Worm (Caenorhabditis elegans) whole organism, dauer: ENCODE results near the gene phf-10.

Experiments
- unc-62 ChIP-seq: sonication (generic microtip); optimal IDR thresholded peaks from 2 replicates; lab custom pipeline; 2017; ENCODE audit warnings: missing biosample characterization, missing genetic modification reagents, missing genetic modification characterization

The phf-10 gene

ce11 chrV:331245-331644 is 19.9 kb upstream of the phf-10 start:
- TF ChIP-seq unc-62 (GFP tag; lab: Kevin White, UChicago) = no peak

ce11 chrV:330625-331024 is 19.3 kb upstream of the phf-10 start, which contains the start of gene abt-4:
TSS of gene abt-4 (minus strand) at chrV:330725.
- TF ChIP-seq unc-62 (GFP tag; lab: Kevin White, UChicago) = no peak

DNA sequence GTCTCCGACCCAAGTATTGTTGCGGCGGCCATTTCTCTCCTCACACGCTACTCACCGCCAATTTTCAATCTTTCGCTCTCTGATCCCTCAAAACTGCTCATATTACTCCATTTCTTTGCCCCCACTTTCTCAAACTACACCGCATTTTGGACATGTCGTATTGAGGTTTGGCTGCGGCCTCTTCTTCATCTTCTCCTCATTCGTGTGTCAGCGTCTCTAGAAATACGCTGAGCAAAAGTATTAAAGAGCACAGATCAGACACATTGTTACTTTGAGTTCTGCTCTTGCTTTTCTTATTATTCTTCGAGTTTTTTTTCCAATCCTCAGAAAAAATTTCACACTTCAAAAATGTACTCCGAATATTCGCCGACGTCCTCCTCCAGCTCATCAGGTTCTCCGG is 8.6 kb upstream of the phf-10 start:
- TF ChIP-seq unc-62 (GFP tag; lab: Kevin White, UChicago) = no peak

DNA sequence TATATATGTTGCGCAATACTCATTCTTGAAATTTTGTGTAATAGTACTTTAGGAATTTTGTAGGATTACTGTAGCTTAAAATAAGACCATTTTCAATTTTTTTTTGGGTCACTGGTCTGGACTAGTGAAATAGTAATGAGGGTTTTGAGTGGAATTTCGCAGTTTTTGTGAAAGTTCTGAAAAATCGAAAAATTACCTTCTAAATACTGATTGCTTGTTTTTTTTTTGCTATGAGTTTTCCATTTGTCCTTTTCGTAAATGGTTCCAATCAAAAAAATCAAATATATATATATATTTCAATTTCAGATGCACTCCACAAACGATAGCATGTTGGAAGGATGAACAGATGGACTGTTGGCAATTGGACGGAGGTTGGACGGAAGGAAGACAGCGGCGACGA is 1.1 kb upstream of the phf-10 start, which contains the start of gene nhr-15:
Gene nhr-15, plus strand, starts transcription at position 301 of the 400 bp plus-strand sequence.
- TF ChIP-seq unc-62 (GFP tag; lab: Kevin White, UChicago) = no peak

DNA sequence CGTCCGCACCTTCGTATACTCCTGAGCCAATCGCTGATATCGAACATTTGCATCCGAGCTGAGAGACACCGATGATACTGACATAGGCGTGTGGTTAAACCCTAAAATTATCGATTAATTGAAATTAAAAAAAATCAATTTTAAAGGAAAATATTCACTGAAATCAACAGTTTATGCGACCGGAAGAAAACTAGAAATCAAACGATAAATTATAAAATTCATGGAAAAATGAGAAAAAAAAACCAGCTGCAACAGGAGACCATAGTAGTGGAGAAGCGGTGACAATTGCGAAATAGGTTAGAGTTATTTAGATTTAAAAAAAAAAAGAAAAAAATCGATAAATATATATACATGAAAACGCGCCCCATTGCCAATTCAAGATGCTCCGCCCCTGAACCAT is 6.8 kb downstream of the phf-10 start, which contains the start of gene F33E11.3:
Gene F33E11.3, minus strand, starts transcription at position 101 of the 400 bp plus-strand sequence.
- no peak for TF ChIP-seq unc-62 (GFP tag; lab: Kevin White, UChicago)

ce11 chrV:303271-303670 is 8.1 kb downstream of the phf-10 start:
- no peak for TF ChIP-seq unc-62 (GFP tag; lab: Kevin White, UChicago)

DNA sequence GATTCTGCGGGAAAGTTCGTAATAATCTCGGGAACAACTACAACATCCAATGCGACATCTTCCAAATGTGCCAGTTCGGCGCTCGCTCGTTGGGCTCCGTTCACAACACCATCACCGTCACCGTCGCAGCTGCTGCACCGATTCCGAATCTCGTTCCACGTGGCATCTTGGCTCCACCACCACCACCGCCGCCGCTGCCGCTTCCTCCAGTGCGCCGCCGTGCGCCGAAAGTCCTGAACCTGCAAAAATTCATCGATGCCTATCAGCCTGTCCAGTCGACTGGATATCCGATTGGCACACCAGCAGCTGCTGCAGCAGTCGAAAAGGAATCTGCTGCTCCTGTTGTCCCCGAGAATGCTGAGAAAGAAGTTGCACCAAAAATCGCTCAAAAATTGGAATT is 13.0 kb downstream of the phf-10 start:
- no peak for TF ChIP-seq unc-62 (GFP tag; lab: Kevin White, UChicago)

- TF ChIP-seq unc-62 (GFP tag; lab: Kevin White, UChicago) = no peak
These were observed 13.9 kb downstream of the phf-10 start, which contains the start of gene F33E11.2 for ce11 chrV:297424-297991. TSS of gene F33E11.2 (plus strand) at chrV:297947.

DNA sequence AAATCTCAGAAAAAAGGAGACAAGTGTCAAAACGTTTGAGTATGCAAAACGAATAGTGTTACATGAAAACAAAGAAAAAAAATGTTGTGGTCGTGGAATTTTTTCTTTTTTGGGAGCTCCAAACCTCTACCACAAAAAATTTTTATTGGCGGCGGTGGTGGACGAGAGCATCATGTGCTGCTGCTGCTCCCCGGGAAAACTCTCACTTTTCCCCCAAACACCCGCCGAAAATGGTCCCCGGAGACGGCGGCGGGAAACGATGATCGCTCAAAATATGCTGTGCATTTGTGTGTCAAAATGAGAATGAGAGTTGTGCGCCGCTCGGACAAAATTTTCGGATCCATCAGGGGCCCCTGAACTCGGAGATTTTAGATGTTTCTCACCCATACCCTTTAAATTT is 15.6 kb downstream of the phf-10 start:
- no peak for TF ChIP-seq unc-62 (GFP tag; lab: Kevin White, UChicago)

- no peak for TF ChIP-seq unc-62 (GFP tag; lab: Kevin White, UChicago)
These were observed 26.1 kb downstream of the phf-10 start for ce11 chrV:285298-285697.

DNA sequence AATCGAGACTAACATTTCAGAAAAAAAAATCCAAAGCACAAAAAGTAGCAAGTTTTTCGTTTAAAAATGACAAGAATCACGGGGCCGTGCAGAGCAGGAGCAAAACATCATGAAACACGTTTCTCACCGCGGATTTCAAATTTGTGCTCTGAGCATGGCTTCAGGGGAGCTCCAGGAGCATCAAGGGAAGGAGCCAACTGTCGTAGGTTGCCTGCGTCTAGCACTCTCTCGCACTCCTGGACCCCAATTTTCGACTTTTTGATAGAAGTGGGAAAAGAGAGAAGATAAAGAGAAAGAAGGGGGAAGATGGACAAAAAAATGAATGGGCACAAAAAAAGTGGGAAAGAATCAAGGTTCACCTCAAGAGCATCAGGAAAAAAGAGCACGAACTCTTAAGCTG is 26.6 kb downstream of the phf-10 start:
- no peak for TF ChIP-seq unc-62 (GFP tag; lab: Kevin White, UChicago)

DNA sequence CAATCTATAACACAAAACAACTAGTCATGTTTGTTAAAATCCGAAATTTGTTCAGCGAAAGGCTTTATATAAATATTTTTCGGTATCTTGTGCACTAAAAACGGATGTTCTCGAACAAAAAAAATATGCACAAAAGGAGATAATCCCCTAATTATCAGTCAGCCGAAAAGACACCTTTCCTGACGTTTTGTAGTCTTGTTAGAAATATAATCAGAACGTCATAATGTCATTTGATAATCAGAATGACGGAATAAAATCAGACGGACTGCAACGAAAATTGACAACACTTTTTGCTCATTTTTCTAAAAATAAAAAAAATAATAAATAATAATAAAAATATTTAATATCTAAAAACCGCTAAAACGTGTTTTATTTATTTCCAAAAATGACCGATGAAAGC is 27.4 kb downstream of the phf-10 start:
- TF ChIP-seq unc-62 (GFP tag; lab: Kevin White, UChicago) = no peak

DNA sequence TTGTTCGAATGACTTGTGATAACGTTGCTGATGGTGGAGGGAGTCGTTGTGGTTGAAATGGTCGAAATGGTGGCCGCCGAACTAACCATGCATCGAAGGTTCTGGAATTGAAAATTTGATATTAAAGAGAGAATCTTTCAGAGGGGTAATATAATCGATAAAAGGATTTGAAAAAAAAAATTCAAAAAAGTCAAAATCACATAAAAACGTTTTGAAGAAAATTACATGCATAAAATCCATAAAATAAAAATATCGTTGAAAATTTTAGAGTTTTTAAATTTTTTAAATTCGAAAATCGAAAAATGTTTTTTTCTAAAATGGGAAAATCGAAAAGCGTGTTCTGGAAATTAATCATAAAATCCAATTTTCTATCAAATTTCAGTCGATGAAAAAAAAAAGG is 29.7 kb downstream of the phf-10 start, which contains the start of gene npr-5:
Gene npr-5, minus strand, starts transcription at position 101 of the 400 bp plus-strand sequence.
- no peak for TF ChIP-seq unc-62 (GFP tag; lab: Kevin White, UChicago)

DNA sequence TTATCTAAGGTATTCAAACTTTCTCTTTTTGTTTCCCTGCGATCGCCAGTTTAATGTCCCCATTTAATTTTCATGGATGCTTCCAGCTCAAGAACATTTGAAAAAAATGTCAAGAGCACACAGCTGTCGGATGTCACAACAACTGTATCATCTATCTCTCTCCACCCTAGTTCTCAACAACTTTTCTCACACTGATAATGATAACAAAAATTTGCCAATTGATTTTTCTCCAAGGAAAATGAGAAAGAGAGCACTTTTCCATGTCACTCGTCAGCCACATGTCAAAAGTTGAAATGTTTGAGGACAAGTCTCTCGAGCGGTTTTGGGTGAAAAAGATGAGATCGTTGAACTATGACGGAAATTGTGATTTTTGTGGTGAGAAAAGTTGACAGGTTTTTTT is 30.3 kb downstream of the phf-10 start:
- TF ChIP-seq unc-62 (GFP tag; lab: Kevin White, UChicago) = no peak

- no peak for TF ChIP-seq unc-62 (GFP tag; lab: Kevin White, UChicago)
These were observed 38.5 kb downstream of the phf-10 start, which contains the start of gene nlp-70 for ce11 chrV:272837-273236. TSS of gene nlp-70 (minus strand) at chrV:272937.

- TF ChIP-seq unc-62 (GFP tag; lab: Kevin White, UChicago) = no peak
These were observed 43.4 kb downstream of the phf-10 start, which contains the start of gene lgc-26 for ce11 chrV:268007-268406. TSS of gene lgc-26 (plus strand) at chrV:268307.

- no peak for TF ChIP-seq unc-62 (GFP tag; lab: Kevin White, UChicago)
These were observed 51.0 kb downstream of the phf-10 start for ce11 chrV:260334-260733.
